Worm (Caenorhabditis elegans): ENCODE measurements around the gene M153.5.
A peak's percentile ranks its signal among the peaks of the same experiment; 100 is the strongest.

Gene M153.5

DNA sequence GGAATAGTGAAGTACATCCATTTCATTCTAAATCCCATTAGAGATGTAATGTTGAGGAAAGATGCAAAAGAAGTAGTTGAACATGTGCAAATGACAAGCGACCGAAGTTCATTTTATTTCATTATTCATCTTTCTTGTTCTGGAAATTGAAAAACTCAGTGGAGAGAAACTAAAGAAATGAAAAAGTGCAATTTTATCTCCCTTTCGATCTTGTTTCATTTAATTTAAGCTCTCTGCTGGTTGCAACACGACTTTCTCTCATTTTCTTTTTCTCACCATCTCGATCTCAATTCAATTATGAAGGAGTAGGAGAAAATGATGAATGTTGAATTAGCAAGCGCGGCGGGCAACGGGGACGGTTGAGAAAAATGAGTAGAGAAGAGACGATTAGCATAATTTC is 40.6 kb downstream of the M153.5 start:
- TF ChIP-seq lin-13 (tag; optimal IDR thresholded peaks at IDR 0.05) (no peak), hlh-1 (tag; optimal IDR thresholded peaks at IDR 0.05) (no peak), ham-2 (GFP tag; optimal IDR thresholded peaks at IDR 0.05) (peak; percentile 6), flh-1 (GFP tag; optimal IDR thresholded peaks at IDR 0.05) (no peak), tbx-8 (GFP tag; optimal IDR thresholded peaks at IDR 0.05) (no peak), elt-3 (tag; optimal IDR thresholded peaks at IDR 0.05) (no peak), mab-5 (tag; optimal IDR thresholded peaks at IDR 0.05) (peak; percentile 1), nhr-237 (tag; optimal IDR thresholded peaks at IDR 0.05) (peak; percentile 18), sem-2 (GFP tag; optimal IDR thresholded peaks at IDR 0.05) (no peak), blmp-1 (tag; optimal IDR thresholded peaks at IDR 0.05) (no peak), ces-1 (GFP tag; optimal IDR thresholded peaks at IDR 0.05) (peak; percentile 99), nhr-12 (tag; optimal IDR thresholded peaks at IDR 0.05) (no peak), mls-2 (tag; optimal IDR thresholded peaks at IDR 0.05) (no peak), nhr-28 (tag; optimal IDR thresholded peaks at IDR 0.05) (no peak), mep-1 (tag; optimal IDR thresholded peaks at IDR 0.05) (no peak), unc-62 (GFP tag; optimal IDR thresholded peaks at IDR 0.05) (no peak), sptf-1 (tag; optimal IDR thresholded peaks at IDR 0.05) (no peak), elt-1 (tag; optimal IDR thresholded peaks at IDR 0.05; ENCODE audit: borderline replicate concordance, insufficient read depth) (no peak)

DNA sequence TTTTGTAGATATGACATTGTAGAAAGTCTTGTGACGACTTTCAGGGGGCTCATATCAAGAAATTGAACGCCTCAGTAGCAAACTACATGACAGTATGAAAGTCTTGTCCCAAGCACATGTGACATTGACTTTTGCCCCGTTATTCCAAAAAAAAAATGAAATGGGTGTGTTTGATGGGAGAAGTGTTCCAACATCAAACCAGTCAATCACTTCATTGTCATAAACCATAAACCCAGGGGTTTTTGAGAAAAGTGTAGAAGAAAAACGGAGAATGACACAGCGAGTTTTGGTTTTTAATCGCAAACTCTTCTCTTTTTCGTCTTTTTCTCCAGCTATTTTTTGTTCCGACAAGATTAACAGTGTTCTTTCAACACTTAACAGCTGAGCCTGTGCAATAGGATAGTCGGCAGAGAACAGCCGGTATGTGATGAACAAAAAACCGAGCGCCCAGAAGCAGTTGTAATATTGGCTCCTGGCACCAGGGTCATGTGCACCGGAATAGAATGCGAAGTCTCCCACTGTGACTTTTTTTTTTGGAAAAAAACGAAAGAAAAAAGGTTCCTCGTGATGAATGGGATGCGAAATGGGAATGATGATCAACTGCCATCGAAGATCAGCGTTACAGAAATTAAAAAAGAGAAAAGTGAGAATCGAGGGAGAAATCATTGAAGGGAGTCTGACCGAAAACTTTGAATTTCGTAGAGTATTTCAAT is 42.2 kb downstream of the M153.5 start:
- TF ChIP-seq nhr-28 (tag; optimal IDR thresholded peaks at IDR 0.05) (no peak), hlh-1 (tag; optimal IDR thresholded peaks at IDR 0.05) (peak; percentile 1), flh-1 (GFP tag; optimal IDR thresholded peaks at IDR 0.05) (no peak)

DNA sequence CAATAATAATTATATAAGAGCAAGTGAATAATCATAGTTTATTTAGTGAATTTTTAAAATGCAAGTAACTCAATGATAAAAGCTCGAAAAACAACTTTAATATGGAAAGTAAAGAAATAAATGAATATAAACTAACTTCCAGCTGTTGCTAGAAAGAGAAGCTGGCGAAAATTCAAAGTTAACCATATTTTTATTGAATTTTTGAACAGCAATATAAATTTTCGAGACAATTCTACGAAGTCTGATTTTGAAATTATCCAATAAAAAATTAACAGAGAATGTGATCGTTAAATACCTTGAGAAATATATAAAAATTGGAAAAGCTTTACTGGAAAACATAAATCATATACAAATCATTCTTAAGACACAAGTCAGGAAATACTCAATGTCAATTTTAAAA is 42.8 kb downstream of the M153.5 start:
- TF ChIP-seq unc-39 (tag; optimal IDR thresholded peaks at IDR 0.05) = no peak
- TF ChIP-seq nhr-237 (tag; optimal IDR thresholded peaks at IDR 0.05) = no peak
- no peak for TF ChIP-seq ces-1 (GFP tag; optimal IDR thresholded peaks at IDR 0.05)
- no peak for TF ChIP-seq ceh-39 (tag; optimal IDR thresholded peaks at IDR 0.05)
- TF ChIP-seq M03D4.4 (tag; optimal IDR thresholded peaks at IDR 0.05) = no peak
- no peak for TF ChIP-seq ceh-83 (GFP tag; optimal IDR thresholded peaks at IDR 0.05)
- no peak for TF ChIP-seq tbx-8 (GFP tag; optimal IDR thresholded peaks at IDR 0.05)
- no peak for TF ChIP-seq nhr-12 (tag; optimal IDR thresholded peaks at IDR 0.05)
- TF ChIP-seq ham-2 (GFP tag; optimal IDR thresholded peaks at IDR 0.05) = no peak
- TF ChIP-seq mls-2 (tag; optimal IDR thresholded peaks at IDR 0.05) = no peak
- TF ChIP-seq elt-3 (tag; optimal IDR thresholded peaks at IDR 0.05) = no peak
- no peak for TF ChIP-seq sem-2 (GFP tag; optimal IDR thresholded peaks at IDR 0.05)
- no peak for TF ChIP-seq lsy-2 (tag; optimal IDR thresholded peaks at IDR 0.05)
- no peak for TF ChIP-seq nhr-2 (tag; optimal IDR thresholded peaks at IDR 0.05)
- no peak for TF ChIP-seq flh-1 (GFP tag; optimal IDR thresholded peaks at IDR 0.05)
- TF ChIP-seq nhr-28 (tag; optimal IDR thresholded peaks at IDR 0.05) = no peak
- no peak for TF ChIP-seq pha-4 (tag; optimal IDR thresholded peaks at IDR 0.05)

DNA sequence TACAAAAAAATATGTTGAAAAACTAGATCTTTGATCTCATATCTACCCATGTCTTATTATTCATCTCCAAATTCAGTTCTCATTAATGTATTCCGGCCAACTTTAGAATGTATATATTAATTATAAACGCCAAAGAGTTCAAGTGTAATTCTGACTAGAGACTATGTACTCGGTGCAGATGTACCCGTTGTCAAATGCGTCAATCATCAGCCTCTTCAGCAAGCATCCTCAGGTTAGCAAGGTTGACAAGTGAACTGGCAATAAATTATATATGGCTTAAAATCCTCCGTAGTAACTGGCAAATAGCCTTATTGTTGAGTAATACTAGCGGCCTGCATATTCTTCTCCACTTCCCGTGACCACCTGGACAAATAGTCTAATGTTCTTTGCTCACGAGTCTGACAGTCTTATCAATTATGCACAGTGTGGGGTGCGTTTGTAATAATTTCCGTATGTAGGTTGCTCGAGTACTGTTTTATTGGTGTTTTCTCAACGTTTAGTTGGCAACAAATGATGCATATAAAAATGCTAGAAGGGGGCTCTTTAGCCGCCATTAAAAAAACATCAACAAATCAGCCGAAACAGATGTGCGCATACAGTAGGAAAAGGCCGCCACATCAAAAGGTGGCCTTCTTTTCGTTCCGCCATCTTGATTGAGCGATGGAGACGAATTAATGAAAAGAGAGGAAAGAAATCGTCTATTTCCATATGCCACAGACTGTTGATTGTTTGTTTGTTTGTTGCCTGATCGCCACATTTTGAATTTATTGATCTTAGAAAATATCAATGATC is 44.7 kb downstream of the M153.5 start:
- TF ChIP-seq unc-62 (GFP tag; optimal IDR thresholded peaks at IDR 0.05) (peak; percentile 21), lin-32 (GFP tag; optimal IDR thresholded peaks at IDR 0.05) (peak; percentile 60), sem-2 (GFP tag; optimal IDR thresholded peaks at IDR 0.05) (no peak), nhr-2 (tag; optimal IDR thresholded peaks at IDR 0.05) (peak; percentile 46)
